Fruit fly (Drosophila melanogaster): Measurements from ENCODE around the gene CG6686.

The CG6686 gene

dm6 chr2L:12028102-12028501 is 40.3 kb upstream of the CG6686 start:
- TF ChIP-seq Sp1 (GFP tag; optimal IDR thresholded peaks at IDR 0.05) (no peak), jim (GFP tag; optimal IDR thresholded peaks at IDR 0.05) (no peak), Vsx2 (GFP tag; optimal IDR thresholded peaks at IDR 0.05; ENCODE audit: partially characterized antibody) (no peak), fru (GFP tag; optimal IDR thresholded peaks at IDR 0.05) (no peak), Rel (GFP tag; optimal IDR thresholded peaks at IDR 0.05) (no peak), Rel (tag; optimal IDR thresholded peaks at IDR 0.05) (no peak), pan (optimal IDR thresholded peaks at IDR 0.05) (no peak), brk (GFP tag; optimal IDR thresholded peaks at IDR 0.05) (no peak)

- TF ChIP-seq jim (GFP tag; optimal IDR thresholded peaks at IDR 0.05): no peak
- TF ChIP-seq sage (GFP tag; optimal IDR thresholded peaks at IDR 0.05): no peak
- TF ChIP-seq woc (GFP tag; optimal IDR thresholded peaks at IDR 0.05): no peak
- no peak for TF ChIP-seq CrebA (GFP tag; optimal IDR thresholded peaks at IDR 0.05; ENCODE audit: borderline replicate concordance)
- no peak for TF ChIP-seq N (GFP tag; optimal IDR thresholded peaks at IDR 0.05)
- TF ChIP-seq Sp1 (GFP tag; optimal IDR thresholded peaks at IDR 0.05): no peak
- TF ChIP-seq usp (GFP tag; optimal IDR thresholded peaks at IDR 0.05): no peak
- no peak for TF ChIP-seq Hnf4 (GFP tag; optimal IDR thresholded peaks at IDR 0.05)
- no peak for TF ChIP-seq CG9705 (GFP tag; optimal IDR thresholded peaks at IDR 0.05)
- no peak for TF ChIP-seq psq (GFP tag; optimal IDR thresholded peaks at IDR 0.05)
- no peak for TF ChIP-seq HLH106 (tag; optimal IDR thresholded peaks at IDR 0.05)
- TF ChIP-seq Hr83 (GFP tag; optimal IDR thresholded peaks at IDR 0.05; ENCODE audit: poor library complexity, severe bottlenecking): no peak
- TF ChIP-seq Rel (GFP tag; optimal IDR thresholded peaks at IDR 0.05): no peak
- TF ChIP-seq Rel (tag; optimal IDR thresholded peaks at IDR 0.05): no peak
Observed at dm6 chr2L:12027435-12027834, 39.6 kb upstream of the CG6686 start, which contains the start of gene dmGlut. TSS of gene dmGlut (plus strand) at chr2L:12027438.

- TF ChIP-seq jim (GFP tag; optimal IDR thresholded peaks at IDR 0.05) (no peak), psq (GFP tag; optimal IDR thresholded peaks at IDR 0.05) (peak; percentile 68), CG9705 (GFP tag; optimal IDR thresholded peaks at IDR 0.05) (peak; percentile 35), OdsH (GFP tag; optimal IDR thresholded peaks at IDR 0.05) (peak; percentile 59), CG32264 (GFP tag; optimal IDR thresholded peaks at IDR 0.05) (peak; percentile 2), CrebA (GFP tag; optimal IDR thresholded peaks at IDR 0.05; ENCODE audit: borderline replicate concordance) (no peak), Hnf4 (GFP tag; optimal IDR thresholded peaks at IDR 0.05) (peak; percentile 62), dl (GFP tag; optimal IDR thresholded peaks at IDR 0.05; ENCODE audit: insufficient read depth in 1 of 2, partially characterized antibody in 2 of 2) (no peak), woc (GFP tag; optimal IDR thresholded peaks at IDR 0.05) (peak; percentile 2), N (GFP tag; optimal IDR thresholded peaks at IDR 0.05) (no peak), Jra (GFP tag; optimal IDR thresholded peaks at IDR 0.05) (no peak), ey (GFP tag; optimal IDR thresholded peaks at IDR 0.05) (peak; percentile 68), Dif (GFP tag; optimal IDR thresholded peaks at IDR 0.05; ENCODE audit: partially characterized antibody) (no peak), foxo (GFP tag; optimal IDR thresholded peaks at IDR 0.05) (peak in 1 of 2 experiments; percentile 77), Hr83 (GFP tag; optimal IDR thresholded peaks at IDR 0.05; ENCODE audit: poor library complexity, severe bottlenecking) (no peak), Rel (GFP tag; optimal IDR thresholded peaks at IDR 0.05) (no peak), Rel (tag; optimal IDR thresholded peaks at IDR 0.05) (peak; percentile 29), Hr78 (GFP tag; optimal IDR thresholded peaks at IDR 0.05) (no peak), Abd-B (GFP tag; optimal IDR thresholded peaks at IDR 0.05) (no peak), Dfd (GFP tag; optimal IDR thresholded peaks at IDR 0.05) (no peak), br (GFP tag; optimal IDR thresholded peaks at IDR 0.05) (peak; percentile 61), dsf (GFP tag; optimal IDR thresholded peaks at IDR 0.05; ENCODE audit: borderline replicate concordance) (no peak), tai (GFP tag; optimal IDR thresholded peaks at IDR 0.05) (no peak), usp (GFP tag; optimal IDR thresholded peaks at IDR 0.05) (no peak), HLH106 (tag; optimal IDR thresholded peaks at IDR 0.05) (peak; percentile 76), lola (GFP tag; optimal IDR thresholded peaks at IDR 0.05) (no peak), h (GFP tag; optimal IDR thresholded peaks at IDR 0.05) (peak; percentile 36), Mio (GFP tag; optimal IDR thresholded peaks at IDR 0.05) (no peak), fru (GFP tag; optimal IDR thresholded peaks at IDR 0.05) (peak; percentile 56), Myc (optimal IDR thresholded peaks at IDR 0.05) (no peak), Vsx2 (GFP tag; optimal IDR thresholded peaks at IDR 0.05; ENCODE audit: partially characterized antibody) (peak; percentile 31), sage (GFP tag; optimal IDR thresholded peaks at IDR 0.05) (peak; percentile 3), Sp1 (GFP tag; optimal IDR thresholded peaks at IDR 0.05) (peak; percentile 78), dmrt93B (GFP tag; optimal IDR thresholded peaks at IDR 0.05) (peak; percentile 72), brk (GFP tag; optimal IDR thresholded peaks at IDR 0.05) (peak; percentile 41), pan (optimal IDR thresholded peaks at IDR 0.05) (no peak), GATAd (GFP tag; optimal IDR thresholded peaks at IDR 0.05) (no peak), rgr (GFP tag; optimal IDR thresholded peaks at IDR 0.05) (peak; percentile 70), sv (GFP tag; optimal IDR thresholded peaks at IDR 0.05) (peak; percentile 3)
Observed at dm6 chr2L:12026458-12027431, 38.9 kb upstream of the CG6686 start.
